Fruit fly (Drosophila melanogaster): ENCODE data around the gene mrn.

mrn gene

dm6 chr3L:15548843-15549242 is 31.5 kb downstream of the mrn start (continued):
- TF ChIP-seq Dip2 (GFP tag; IDR thresholded peaks at IDR 0.05), result no peak
- no peak for TF ChIP-seq CG33213 (GFP tag; optimal IDR thresholded peaks at IDR 0.05)
- peak in 1 of 2 experiments; percentile 34 for TF ChIP-seq Pdp1 (GFP tag; optimal IDR thresholded peaks at IDR 0.05)
- TF ChIP-seq slou (GFP tag; optimal IDR thresholded peaks at IDR 0.05), result no peak
- TF ChIP-seq Oli (tag; optimal IDR thresholded peaks at IDR 0.05), result no peak
- peak; percentile 30 for TF ChIP-seq CG1233 (GFP tag; optimal IDR thresholded peaks at IDR 0.05)
- TF ChIP-seq CG4328 (GFP tag; optimal IDR thresholded peaks at IDR 0.05), result peak; percentile 42
- peak; percentile 45 for TF ChIP-seq fd3F (GFP tag; optimal IDR thresholded peaks at IDR 0.05)
- no peak for TF ChIP-seq CG3847 (GFP tag; IDR thresholded peaks at IDR 0.05)
- no peak for TF ChIP-seq Dip3 (GFP tag; optimal IDR thresholded peaks at IDR 0.05)
- no peak for TF ChIP-seq Sox100B (GFP tag; optimal IDR thresholded peaks at IDR 0.05)
- TF ChIP-seq Vsx1 (GFP tag; optimal IDR thresholded peaks at IDR 0.05), result peak; percentile 39
- peak; percentile 45 for TF ChIP-seq CG10209 (GFP tag; optimal IDR thresholded peaks at IDR 0.05)
- TF ChIP-seq CG1024 (GFP tag; IDR thresholded peaks at IDR 0.05), result no peak
- no peak for TF ChIP-seq psq (GFP tag; optimal IDR thresholded peaks at IDR 0.05)

dm6 chr3L:15547187-15547790 is 33.0 kb downstream of the mrn start:
- TF ChIP-seq CG11504 (tag; optimal IDR thresholded peaks at IDR 0.05), result no peak
- 0 out of 4 replicates have a peak, but pooled peaks have one; percentile 59 for TF ChIP-seq chinmo (GFP tag; IDR thresholded peaks at IDR 0.05; ENCODE audit: partially characterized antibody)
- TF ChIP-seq crp (GFP tag; optimal IDR thresholded peaks at IDR 0.05), result no peak
- no peak for TF ChIP-seq CG2875 (GFP tag; optimal IDR thresholded peaks at IDR 0.05)
- TF ChIP-seq Lim3 (GFP tag; IDR thresholded peaks at IDR 0.05), result no peak
- no peak for TF ChIP-seq CG3407 (GFP tag; optimal IDR thresholded peaks at IDR 0.05)
- TF ChIP-seq MBD-R2 (GFP tag; IDR thresholded peaks at IDR 0.05), result no peak
- TF ChIP-seq ewg (GFP tag; optimal IDR thresholded peaks at IDR 0.05), result no peak
- no peak for TF ChIP-seq CHES-1-like (GFP tag; optimal IDR thresholded peaks at IDR 0.05)
- TF ChIP-seq sd (tag; optimal IDR thresholded peaks at IDR 0.05), result peak; percentile 41
- TF ChIP-seq CG12769 (tag; optimal IDR thresholded peaks at IDR 0.05), result peak; percentile 2
- TF ChIP-seq stc (GFP tag; IDR thresholded peaks at IDR 0.05), result no peak
- TF ChIP-seq gfzf (GFP tag; optimal IDR thresholded peaks at IDR 0.05), result no peak
- TF ChIP-seq mirr (GFP tag; optimal IDR thresholded peaks at IDR 0.05), result peak; percentile 23
- peak; percentile 72 for TF ChIP-seq sug (tag; optimal IDR thresholded peaks at IDR 0.05)
- TF ChIP-seq grn (GFP tag; optimal IDR thresholded peaks at IDR 0.05), result peak; percentile 29
- peak; percentile 56 for TF ChIP-seq corto (GFP tag; optimal IDR thresholded peaks at IDR 0.05)
- TF ChIP-seq GATAe (GFP tag; conservative IDR thresholded peaks at IDR 0.05), result 0 out of 2 replicates have a peak, but pooled peaks have one; percentile 18
- TF ChIP-seq Dp (GFP tag; optimal IDR thresholded peaks at IDR 0.05), result no peak
- no peak for TF ChIP-seq lmd (GFP tag; IDR thresholded peaks at IDR 0.05)
- TF ChIP-seq exex (tag; optimal IDR thresholded peaks at IDR 0.05), result peak; percentile 80

All from whole organism, embryonic.